Fruit fly (Drosophila melanogaster) whole organism, prepupa: ENCODE data around the gene Cp7Fc.
A peak's percentile ranks its signal among the peaks of the same experiment; 100 is the strongest.

Source experiments
- Blimp-1 ChIP-seq: fragments of 200-800 bp; sonication (Bioruptor generic); optimal IDR thresholded peaks from 3 replicates; lab custom pipeline; 2017; ENCODE audit warnings: missing biosample characterization, missing genetic modification characterization, mild to moderate bottlenecking, moderate library complexity, missing genetic modification reagents
- CG10631 ChIP-seq: fragments of 200-800 bp; sonication (Bioruptor generic); optimal IDR thresholded peaks from 2 replicates; lab custom pipeline; 2016; ENCODE audit warnings: missing biosample characterization, missing genetic modification characterization
- CG10669 ChIP-seq: fragments of 200-800 bp; sonication (Bioruptor generic); optimal IDR thresholded peaks from 3 replicates; lab custom pipeline; 2018; ENCODE audit warnings: missing biosample characterization, mild to moderate bottlenecking, missing genetic modification characterization, moderate library complexity
- CG11762 ChIP-seq: fragments of 200-800 bp; sonication (Bioruptor generic); optimal IDR thresholded peaks from 3 replicates; lab custom pipeline; 2016; ENCODE audit warnings: missing biosample characterization, missing genetic modification characterization; ENCODE audit not compliant: insufficient read depth
- CG11902 ChIP-seq: fragments of 200-800 bp; sonication (Bioruptor generic); optimal IDR thresholded peaks from 3 replicates; lab custom pipeline; 2016; ENCODE audit warnings: missing biosample characterization, missing genetic modification characterization
- CG16779 ChIP-seq: fragments of 200-800 bp; sonication (Bioruptor generic); optimal IDR thresholded peaks from 3 replicates; lab custom pipeline; 2017; ENCODE audit warnings: missing biosample characterization, mild to moderate bottlenecking, missing genetic modification characterization
- CG31627 ChIP-seq: fragments of 200-800 bp; sonication (Bioruptor generic); optimal IDR thresholded peaks from 3 replicates; lab custom pipeline; 2016; ENCODE audit warnings: missing biosample characterization, missing genetic modification characterization
- CG34406 ChIP-seq: fragments of 200-800 bp; sonication (Bioruptor generic); optimal IDR thresholded peaks from 3 replicates; lab custom pipeline; 2016; ENCODE audit warnings: missing biosample characterization, missing genetic modification characterization
- CG3919 ChIP-seq: fragments of 200-800 bp; sonication (Bioruptor generic); optimal IDR thresholded peaks from 3 replicates; lab custom pipeline; 2016; ENCODE audit warnings: missing biosample characterization, missing genetic modification characterization
- CG6276 ChIP-seq: fragments of 200-800 bp; sonication (Bioruptor generic); optimal IDR thresholded peaks from 2 replicates; lab custom pipeline; 2017; ENCODE audit warnings: missing biosample characterization, mild to moderate bottlenecking, missing genetic modification characterization
- CG6792 ChIP-seq: fragments of 200-800 bp; sonication (Bioruptor generic); optimal IDR thresholded peaks from 3 replicates; lab custom pipeline; 2016; ENCODE audit warnings: missing biosample characterization, missing genetic modification characterization
- CG6808 ChIP-seq: fragments of 200-800 bp; sonication (Bioruptor generic); optimal IDR thresholded peaks from 3 replicates; lab custom pipeline; 2017; ENCODE audit warnings: missing biosample characterization, missing genetic modification characterization, mild to moderate bottlenecking, moderate library complexity, missing genetic modification reagents
- CG7368 ChIP-seq: fragments of 200-800 bp; sonication (Bioruptor generic); optimal IDR thresholded peaks from 3 replicates; lab custom pipeline; 2016; ENCODE audit warnings: missing biosample characterization, missing genetic modification characterization
- CG8119 ChIP-seq: fragments of 200-800 bp; sonication (Bioruptor generic); IDR thresholded peaks from 3 replicates; pipeline ENCODE4 v1.3.6; 2022; ENCODE audit warnings: missing biosample characterization, missing genetic modification characterization
- CG8319 ChIP-seq: fragments of 200-800 bp; sonication (Bioruptor generic); optimal IDR thresholded peaks from 3 replicates; lab custom pipeline; 2016; ENCODE audit warnings: missing biosample characterization, missing genetic modification characterization
- Eip75B ChIP-seq: fragments of 200-800 bp; sonication (Bioruptor generic); optimal IDR thresholded peaks from 3 replicates; lab custom pipeline; 2016; ENCODE audit warnings: missing biosample characterization, missing genetic modification characterization
- Eip78C ChIP-seq: fragments of 200-800 bp; sonication (Bioruptor generic); peaks from one replicate; lab custom pipeline; 2016; ENCODE audit warnings: missing biosample characterization, missing genetic modification characterization
- Ets96B ChIP-seq: fragments of 200-800 bp; optimal IDR thresholded peaks from 2 replicates; lab custom pipeline; 2019; ENCODE audit warnings: missing biosample characterization, mild to moderate bottlenecking, missing genetic modification characterization, moderate library complexity
- Hr39 ChIP-seq: fragments of 200-800 bp; sonication (Bioruptor generic); optimal IDR thresholded peaks from 2 replicates; lab custom pipeline; 2016; ENCODE audit warnings: missing biosample characterization, missing genetic modification characterization
- Lpt ChIP-seq: fragments of 200-800 bp; sonication (Bioruptor generic); optimal IDR thresholded peaks from 3 replicates; lab custom pipeline; 2016; ENCODE audit warnings: missing biosample characterization, missing genetic modification characterization
- Met ChIP-seq: fragments of 200-800 bp; sonication (Bioruptor generic); optimal IDR thresholded peaks from 3 replicates; lab custom pipeline; 2016; ENCODE audit warnings: missing biosample characterization, missing genetic modification characterization
- OdsH ChIP-seq: fragments of 200-800 bp; sonication (Bioruptor generic); optimal IDR thresholded peaks from 3 replicates; lab custom pipeline; 2016; ENCODE audit warnings: missing biosample characterization, missing genetic modification characterization
- Smox ChIP-seq: fragments of 200-800 bp; sonication (Bioruptor generic); optimal IDR thresholded peaks from 3 replicates; lab custom pipeline; 2016; ENCODE audit warnings: missing biosample characterization, missing genetic modification characterization
- Sox102F ChIP-seq: fragments of 200-800 bp; sonication (Bioruptor generic); optimal IDR thresholded peaks from 2 replicates; lab custom pipeline; 2016; ENCODE audit warnings: missing biosample characterization, mild to moderate bottlenecking, missing genetic modification characterization
- Sox14 ChIP-seq: fragments of 200-800 bp; sonication (Bioruptor generic); optimal IDR thresholded peaks from 3 replicates; lab custom pipeline; 2016; ENCODE audit warnings: missing biosample characterization, missing genetic modification characterization
- eg ChIP-seq: fragments of 200-800 bp; sonication (Bioruptor generic); IDR thresholded peaks from 3 replicates; pipeline ENCODE4 v1.3.6; 2022; ENCODE audit warnings: missing biosample characterization, missing genetic modification characterization
- esn ChIP-seq: fragments of 200-800 bp; sonication (Bioruptor generic); optimal IDR thresholded peaks from 2 replicates; lab custom pipeline; 2016; ENCODE audit warnings: missing biosample characterization, mild to moderate bottlenecking, missing genetic modification characterization, moderate library complexity
- fd59A ChIP-seq: fragments of 200-800 bp; sonication (Bioruptor generic); optimal IDR thresholded peaks from 2 replicates; lab custom pipeline; 2017; ENCODE audit warnings: missing biosample characterization, mild to moderate bottlenecking, missing genetic modification characterization, missing genetic modification reagents
- fkh ChIP-seq: fragments of 200-800 bp; sonication (Bioruptor generic); optimal IDR thresholded peaks from 3 replicates; lab custom pipeline; 2017; ENCODE audit warnings: missing biosample characterization, mild to moderate bottlenecking, missing genetic modification characterization, moderate library complexity
- net ChIP-seq: fragments of 200-800 bp; sonication (Bioruptor generic); optimal IDR thresholded peaks from 3 replicates; lab custom pipeline; 2016; ENCODE audit warnings: missing biosample characterization, missing genetic modification characterization
- pdm3 ChIP-seq: fragments of 200-800 bp; sonication (Bioruptor generic); optimal IDR thresholded peaks from 3 replicates; lab custom pipeline; 2016; ENCODE audit warnings: missing biosample characterization, missing genetic modification characterization
- salr ChIP-seq, 2 experiments: fragments of 200-800 bp; sonication (Bioruptor generic); optimal IDR thresholded peaks; 3 replicates each; lab custom pipeline; 2016 to 2018; ENCODE audit warnings: missing biosample characterization in 2 of 2, missing genetic modification characterization in 2 of 2, mild to moderate bottlenecking in 1 of 2
- spab ChIP-seq: fragments of 200-800 bp; sonication (Bioruptor generic); optimal IDR thresholded peaks from 2 replicates; lab custom pipeline; 2017; ENCODE audit warnings: missing biosample characterization, mild to moderate bottlenecking, missing genetic modification characterization, missing genetic modification reagents
- ss ChIP-seq, 2 experiments: fragments of 200-800 bp; sonication (Bioruptor generic); optimal IDR thresholded peaks; 2 replicates in 1 of 2; 3 replicates in 1 of 2; lab custom pipeline; 2017 to 2018; ENCODE audit warnings: mild to moderate bottlenecking in 2 of 2, missing biosample characterization in 2 of 2, missing genetic modification characterization in 2 of 2, moderate library complexity in 1 of 2
- svp ChIP-seq: fragments of 200-800 bp; sonication (Bioruptor generic); peaks from one replicate; lab custom pipeline; 2016; ENCODE audit warnings: missing biosample characterization, missing genetic modification characterization
- topi ChIP-seq: fragments of 200-800 bp; sonication (Bioruptor generic); optimal IDR thresholded peaks from 3 replicates; lab custom pipeline; 2016; ENCODE audit warnings: missing biosample characterization, missing genetic modification characterization
- vri ChIP-seq: fragments of 200-800 bp; sonication (Bioruptor generic); optimal IDR thresholded peaks from 3 replicates; lab custom pipeline; 2016; ENCODE audit warnings: missing biosample characterization, mild to moderate bottlenecking, missing genetic modification characterization

The Cp7Fc gene

dm6 chrX:8455019-8455555 is 21.8 kb upstream of the Cp7Fc start, which contains the start of gene org-1 (continued):
- peak; percentile 60 for TF ChIP-seq Hr39 (GFP tag; lab: Kevin White, UChicago)
- TF ChIP-seq CG7368 (GFP tag; lab: Kevin White, UChicago): peak; percentile 84
- peak; percentile 80 for TF ChIP-seq CG11902 (GFP tag; lab: Kevin White, UChicago)
- TF ChIP-seq eg: peak; percentile 96
- TF ChIP-seq CG3919 (GFP tag; lab: Kevin White, UChicago): peak; percentile 92
- peak; percentile 79 for TF ChIP-seq topi (GFP tag; lab: Kevin White, UChicago)
- peak; percentile 36 for TF ChIP-seq Blimp-1
- TF ChIP-seq Sox102F (GFP tag; lab: Kevin White, UChicago): peak; percentile 47
- TF ChIP-seq CG34406 (GFP tag; lab: Kevin White, UChicago): peak; percentile 74
- TF ChIP-seq Smox (GFP tag; lab: Kevin White, UChicago): peak; percentile 59
- TF ChIP-seq Sox14 (GFP tag; lab: Kevin White, UChicago): peak; percentile 84
- TF ChIP-seq pdm3 (GFP tag; lab: Kevin White, UChicago): peak; percentile 90
- TF ChIP-seq CG6792 (GFP tag; lab: Kevin White, UChicago): peak; percentile 85
- TF ChIP-seq net (GFP tag; lab: Kevin White, UChicago): peak; percentile 87
- peak; percentile 88 for TF ChIP-seq svp (GFP tag; lab: Kevin White, UChicago)
- peak; percentile 81 for TF ChIP-seq Lpt (GFP tag; lab: Kevin White, UChicago)
- peak; percentile 77 for TF ChIP-seq Met (GFP tag; lab: Kevin White, UChicago)

DNA sequence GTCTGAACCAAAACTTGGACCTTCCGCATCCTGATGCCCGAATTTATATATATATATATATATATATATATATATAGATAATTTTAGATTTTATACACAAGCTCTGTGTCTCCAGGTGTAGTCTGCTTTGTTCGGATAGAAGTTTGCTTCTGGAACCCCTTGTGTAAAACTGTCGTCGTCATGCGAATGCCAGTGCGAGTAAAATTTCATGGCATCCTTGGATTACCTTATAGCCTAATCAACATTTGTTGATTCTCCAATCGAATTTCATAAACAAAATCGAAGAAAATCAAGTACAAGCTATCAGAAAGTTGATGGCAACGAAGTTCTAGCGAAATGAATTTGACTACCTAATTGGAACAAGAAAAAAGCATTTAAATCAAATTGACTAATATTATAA is 19.4 kb upstream of the Cp7Fc start, which contains the start of gene CG32713:
Gene CG32713 (minus strand): TSS at position 101 of the 400 bp plus-strand sequence.
- TF ChIP-seq svp (GFP tag; lab: Kevin White, UChicago): no peak
- TF ChIP-seq esn: no peak
- TF ChIP-seq Smox (GFP tag; lab: Kevin White, UChicago): no peak
- TF ChIP-seq, all 60 proteins: peak for 0

DNA sequence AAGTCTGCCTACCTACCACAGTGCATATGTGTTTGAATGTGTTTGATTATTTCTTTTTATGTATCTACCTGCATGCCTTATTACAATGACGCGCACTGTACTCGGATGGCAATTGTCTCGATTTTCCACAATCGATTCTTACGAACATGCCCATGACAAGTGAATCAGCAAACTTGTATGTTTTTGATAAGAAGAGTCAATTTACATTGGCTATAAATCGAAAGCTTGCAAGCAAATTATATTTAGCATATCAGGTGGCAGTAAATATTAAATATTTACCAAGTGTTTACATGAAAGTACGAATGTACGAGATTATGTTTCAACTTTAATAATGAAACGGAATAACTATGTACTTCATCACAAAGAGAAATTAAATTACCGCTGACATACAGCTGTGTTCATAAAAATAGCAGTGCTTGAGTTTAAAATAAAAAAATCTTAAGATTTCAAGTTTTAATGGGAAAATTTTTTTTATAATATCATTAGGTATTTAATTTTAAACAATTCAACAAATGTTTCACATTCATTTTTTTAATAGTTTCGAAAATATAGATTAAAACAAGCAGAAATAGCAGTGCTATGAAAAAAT is 17.4 kb upstream of the Cp7Fc start:
- TF ChIP-seq Eip75B (GFP tag; lab: Kevin White, UChicago): no peak
- TF ChIP-seq Eip78C (GFP tag; lab: Kevin White, UChicago): peak; percentile 65
- no peak for TF ChIP-seq salr (GFP tag; optimal IDR thresholded peaks at IDR 0.05; lab: Kevin White, UChicago)
- no peak for TF ChIP-seq spab
- no peak for TF ChIP-seq CG8319 (GFP tag; lab: Kevin White, UChicago)
- TF ChIP-seq OdsH (GFP tag; lab: Kevin White, UChicago): no peak
- TF ChIP-seq CG6808 (GFP tag; lab: Kevin White, UChicago): peak; percentile 33
- TF ChIP-seq CG11762 (GFP tag; lab: Kevin White, UChicago): no peak
- TF ChIP-seq net (GFP tag; lab: Kevin White, UChicago): no peak
- TF ChIP-seq CG16779 (tag; lab: Kevin White, UChicago): no peak
- peak; percentile 49 for TF ChIP-seq vri (GFP tag; lab: Kevin White, UChicago)
- TF ChIP-seq Lpt (GFP tag; lab: Kevin White, UChicago): no peak
- no peak for TF ChIP-seq fd59A (GFP tag; lab: Kevin White, UChicago)
- peak; percentile 11 to 55 for TF ChIP-seq ss (GFP tag; optimal IDR thresholded peaks at IDR 0.05; lab: Kevin White, UChicago)
- peak; percentile 15 for TF ChIP-seq CG10669 (GFP tag; lab: Kevin White, UChicago)
- peak; percentile 60 for TF ChIP-seq svp (GFP tag; lab: Kevin White, UChicago)
- no peak for TF ChIP-seq CG8119
- no peak for TF ChIP-seq CG6276 (GFP tag; lab: Kevin White, UChicago)

DNA sequence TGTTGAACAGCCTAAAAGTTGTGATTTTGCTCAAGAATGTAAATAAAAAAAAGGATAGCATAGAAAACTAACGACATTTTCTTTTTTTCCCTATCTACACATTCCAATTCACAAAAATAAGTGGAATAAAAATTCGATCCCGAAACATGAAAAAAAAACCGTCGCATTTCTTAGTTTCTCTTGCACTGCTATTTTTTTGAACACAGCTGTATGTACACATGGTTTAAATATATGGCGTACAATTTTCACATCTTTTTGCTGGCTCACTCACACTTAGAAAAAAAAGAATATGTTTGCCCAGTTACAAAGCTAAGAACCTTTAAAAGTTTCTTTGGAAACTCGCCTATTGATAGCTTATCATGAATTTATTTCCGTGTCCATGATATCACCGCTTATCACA is 16.7 kb upstream of the Cp7Fc start:
- TF ChIP-seq CG31627 (GFP tag; lab: Kevin White, UChicago) (peak; percentile 2), CG10631 (GFP tag; lab: Kevin White, UChicago) (no peak), svp (GFP tag; lab: Kevin White, UChicago) (peak; percentile 64), esn (peak; percentile 19), Sox14 (GFP tag; lab: Kevin White, UChicago) (no peak), Ets96B (tag; lab: Kevin White, UChicago) (no peak), fkh (GFP tag; lab: Kevin White, UChicago) (no peak)
